Fruit fly (Drosophila melanogaster) whole organism, embryonic: ENCODE measurements around the gene CG14720.

Experiments used
- Atf6 ChIP-seq: fragments of 200-800 bp; sonication (Bioruptor generic); IDR thresholded peaks from 2 replicates; pipeline ENCODE4 v1.3.6; 2022; ENCODE audit warnings: missing biosample characterization, missing genetic modification characterization
- CG10543 ChIP-seq: fragments of 200-800 bp; sonication (Bioruptor generic); optimal IDR thresholded peaks from 3 replicates; lab custom pipeline; 2017; ENCODE audit warnings: missing biosample characterization, mild to moderate bottlenecking, missing genetic modification characterization, moderate library complexity
- CG11456 ChIP-seq: fragments of 200-800 bp; sonication (Bioruptor generic); IDR thresholded peaks from 3 replicates; pipeline ENCODE4 v1.3.6; 2022; ENCODE audit warnings: missing biosample characterization, missing genetic modification characterization
- CG11723 ChIP-seq: fragments of 200-800 bp; sonication (Bioruptor generic); optimal IDR thresholded peaks from 2 replicates; lab custom pipeline; 2017; ENCODE audit warnings: missing biosample characterization, mild to moderate bottlenecking, missing genetic modification characterization
- CG12391 ChIP-seq: fragments of 200-800 bp; sonication (Bioruptor generic); optimal IDR thresholded peaks from 3 replicates; lab custom pipeline; 2018; ENCODE audit warnings: missing biosample characterization, mild to moderate bottlenecking, missing genetic modification characterization, moderate library complexity
- CG13296 ChIP-seq: fragments of 200-800 bp; sonication (Bioruptor generic); optimal IDR thresholded peaks from 3 replicates; lab custom pipeline; 2018; ENCODE audit warnings: missing biosample characterization, mild to moderate bottlenecking, missing genetic modification characterization
- CG15269 ChIP-seq: fragments of 200-800 bp; sonication (Bioruptor generic); optimal IDR thresholded peaks from 2 replicates; lab custom pipeline; 2018; ENCODE audit warnings: missing biosample characterization, mild to moderate bottlenecking, missing genetic modification characterization, moderate library complexity
- CG15514 ChIP-seq: fragments of 200-800 bp; sonication (Bioruptor generic); optimal IDR thresholded peaks from 3 replicates; lab custom pipeline; 2017; ENCODE audit warnings: missing biosample characterization, missing genetic modification characterization, mild to moderate bottlenecking, moderate library complexity, missing genetic modification reagents
- CG16813 ChIP-seq: fragments of 200-800 bp; sonication (Bioruptor generic); IDR thresholded peaks from 3 replicates; pipeline ENCODE4 v1.3.6; 2022; ENCODE audit warnings: missing biosample characterization, missing genetic modification characterization; ENCODE audit not compliant: partially characterized antibody
- CG18476 ChIP-seq: fragments of 200-800 bp; sonication (Bioruptor generic); optimal IDR thresholded peaks from 2 replicates; lab custom pipeline; 2016; ENCODE audit warnings: missing biosample characterization, mild to moderate bottlenecking, missing genetic modification characterization
- CG2129 ChIP-seq: fragments of 200-800 bp; sonication (Bioruptor generic); IDR thresholded peaks from 2 replicates; pipeline ENCODE4 v1.3.6; 2022; ENCODE audit warnings: missing biosample characterization, missing genetic modification characterization; ENCODE audit not compliant: partially characterized antibody
- CG3281 ChIP-seq: fragments of 200-800 bp; sonication (Bioruptor generic); optimal IDR thresholded peaks from 3 replicates; lab custom pipeline; 2017; ENCODE audit warnings: missing biosample characterization, mild to moderate bottlenecking, missing genetic modification characterization
- CG34376 ChIP-seq: fragments of 200-800 bp; sonication (Bioruptor generic); optimal IDR thresholded peaks from 2 replicates; lab custom pipeline; 2018; ENCODE audit warnings: missing biosample characterization, mild to moderate bottlenecking, missing genetic modification characterization
- CG6813 ChIP-seq: fragments of 200-800 bp; sonication (Bioruptor generic); optimal IDR thresholded peaks from 2 replicates; lab custom pipeline; 2017; ENCODE audit warnings: missing biosample characterization, missing genetic modification characterization, mild to moderate bottlenecking, moderate library complexity, missing genetic modification reagents
- CG8290 ChIP-seq, 3 experiments: fragments of 200-800 bp; sonication (Bioruptor generic); optimal IDR thresholded peaks; 2 replicates each; lab custom pipeline; 2016 to 2019; ENCODE audit warnings: missing biosample characterization in 3 of 3, missing genetic modification characterization in 3 of 3, mild to moderate bottlenecking in 2 of 3, moderate library complexity in 1 of 3
- CrebB ChIP-seq: fragments of 200-800 bp; sonication (Bioruptor generic); optimal IDR thresholded peaks from 3 replicates; lab custom pipeline; 2018; ENCODE audit warnings: missing biosample characterization, mild to moderate bottlenecking, missing genetic modification characterization
- Deaf1 ChIP-seq: fragments of 200-800 bp; optimal IDR thresholded peaks from 3 replicates; lab custom pipeline; 2019; ENCODE audit warnings: missing biosample characterization, mild to moderate bottlenecking, missing genetic modification characterization, moderate library complexity
- Dek ChIP-seq: fragments of 200-800 bp; sonication (Bioruptor generic); optimal IDR thresholded peaks from 3 replicates; lab custom pipeline; 2019; ENCODE audit warnings: missing biosample characterization, mild to moderate bottlenecking, missing genetic modification characterization, moderate library complexity
- Dref ChIP-seq: fragments of 200-800 bp; sonication (Bioruptor generic); IDR thresholded peaks from 2 replicates; pipeline ENCODE4 v1.3.6; 2022; ENCODE audit warnings: missing biosample characterization, missing genetic modification characterization
- Drgx ChIP-seq: fragments of 200-800 bp; sonication (Bioruptor generic); IDR thresholded peaks from 2 replicates; pipeline ENCODE4 v1.3.6; 2022; ENCODE audit warnings: missing biosample characterization, missing genetic modification characterization
- GATAe ChIP-seq: fragments of 200-800 bp; sonication (Bioruptor generic); conservative IDR thresholded peaks from 2 replicates; pipeline ENCODE4 v1.3.6; 2022; ENCODE audit warnings: missing biosample characterization, missing genetic modification characterization
- H2.0 ChIP-seq: fragments of 200-800 bp; sonication (Bioruptor generic); IDR thresholded peaks from 2 replicates; pipeline ENCODE4 v1.3.6; 2022; ENCODE audit warnings: missing biosample characterization, missing genetic modification characterization
- Hmr ChIP-seq: fragments of 200-800 bp; sonication (Bioruptor generic); optimal IDR thresholded peaks from 3 replicates; lab custom pipeline; 2017; ENCODE audit warnings: mild to moderate bottlenecking, missing biosample characterization, missing genetic modification reagents, missing genetic modification characterization
- MTF-1 ChIP-seq: fragments of 200-800 bp; sonication (Bioruptor generic); optimal IDR thresholded peaks from 2 replicates; lab custom pipeline; 2018; ENCODE audit warnings: missing biosample characterization, mild to moderate bottlenecking, missing genetic modification characterization, borderline replicate concordance
- Med ChIP-seq: fragments of 200-800 bp; sonication (Bioruptor generic); peaks from one replicate; lab custom pipeline; 2016; ENCODE audit warnings: missing biosample characterization, missing genetic modification characterization, mild to moderate bottlenecking, inconsistent platforms, moderate library complexity
- Meics ChIP-seq: fragments of 200-800 bp; sonication (Bioruptor generic); optimal IDR thresholded peaks from 2 replicates; lab custom pipeline; 2017; ENCODE audit warnings: missing biosample characterization, mild to moderate bottlenecking, missing genetic modification characterization
- az2 ChIP-seq: fragments of 200-800 bp; sonication (Bioruptor generic); optimal IDR thresholded peaks from 3 replicates; lab custom pipeline; 2016; ENCODE audit warnings: missing biosample characterization, missing genetic modification characterization
- cg ChIP-seq: fragments of 200-800 bp; sonication (Bioruptor generic); optimal IDR thresholded peaks from 3 replicates; lab custom pipeline; 2019; ENCODE audit warnings: missing biosample characterization, mild to moderate bottlenecking, missing genetic modification characterization, moderate library complexity
- croc ChIP-seq: fragments of 200-800 bp; sonication (Bioruptor generic); conservative IDR thresholded peaks from 3 replicates; pipeline ENCODE4 v1.3.6; 2022; ENCODE audit warnings: missing biosample characterization, missing genetic modification characterization
- crp ChIP-seq, 2 experiments: fragments of 200-800 bp; sonication (Bioruptor generic); optimal IDR thresholded peaks; 2 replicates in 1 of 2; 3 replicates in 1 of 2; lab custom pipeline; 2017; ENCODE audit warnings: missing biosample characterization in 2 of 2, missing genetic modification characterization in 2 of 2, mild to moderate bottlenecking in 1 of 2, moderate library complexity in 1 of 2
- cwo ChIP-seq: fragments of 200-800 bp; sonication (Bioruptor generic); optimal IDR thresholded peaks from 3 replicates; lab custom pipeline; 2017; ENCODE audit warnings: missing biosample characterization, missing genetic modification characterization, mild to moderate bottlenecking, moderate library complexity, missing genetic modification reagents
- dimm ChIP-seq: fragments of 200-800 bp; sonication (Bioruptor generic); IDR thresholded peaks from 2 replicates; pipeline ENCODE4 v1.3.6; 2022; ENCODE audit warnings: missing biosample characterization, missing genetic modification characterization
- insv ChIP-seq, 2 experiments: fragments of 200-800 bp; sonication (Bioruptor generic); optimal IDR thresholded peaks; 3 replicates each; lab custom pipeline; 2016 to 2018; ENCODE audit warnings: missing biosample characterization in 2 of 2, missing genetic modification characterization in 2 of 2
- knrl ChIP-seq: fragments of 200-800 bp; sonication (Bioruptor generic); IDR thresholded peaks from 3 replicates; pipeline ENCODE4 v1.3.6; 2022; ENCODE audit warnings: missing biosample characterization, missing genetic modification characterization; ENCODE audit not compliant: partially characterized antibody
- lab ChIP-seq: fragments of 200-800 bp; sonication (Bioruptor generic); optimal IDR thresholded peaks from 3 replicates; lab custom pipeline; 2017; ENCODE audit warnings: missing biosample characterization, missing genetic modification characterization, mild to moderate bottlenecking, moderate library complexity, missing genetic modification reagents
- mirr ChIP-seq: fragments of 200-800 bp; sonication (Bioruptor generic); optimal IDR thresholded peaks from 3 replicates; lab custom pipeline; 2018; ENCODE audit warnings: missing biosample characterization, mild to moderate bottlenecking, missing genetic modification characterization
- odd ChIP-seq: fragments of 200-800 bp; sonication (Bioruptor generic); optimal IDR thresholded peaks from 2 replicates; lab custom pipeline; 2017; ENCODE audit warnings: missing biosample characterization, mild to moderate bottlenecking, missing genetic modification characterization
- pros ChIP-seq: fragments of 200-800 bp; sonication (Bioruptor generic); optimal IDR thresholded peaks from 3 replicates; lab custom pipeline; 2019; ENCODE audit warnings: missing biosample characterization, mild to moderate bottlenecking, missing genetic modification characterization, moderate library complexity
- row ChIP-seq: fragments of 200-800 bp; sonication (Bioruptor generic); IDR thresholded peaks from 3 replicates; pipeline ENCODE4 v1.3.6; 2022; ENCODE audit warnings: missing biosample characterization, missing genetic modification characterization
- scrt ChIP-seq: fragments of 200-800 bp; sonication (Bioruptor generic); optimal IDR thresholded peaks from 2 replicates; lab custom pipeline; 2018; ENCODE audit warnings: missing biosample characterization, mild to moderate bottlenecking, missing genetic modification characterization, moderate library complexity
- sd ChIP-seq: fragments of 200-800 bp; sonication (Bioruptor generic); optimal IDR thresholded peaks from 3 replicates; lab custom pipeline; 2018; ENCODE audit warnings: missing biosample characterization, mild to moderate bottlenecking, missing genetic modification characterization, moderate library complexity
- sens ChIP-seq: fragments of 200-800 bp; sonication (Bioruptor generic); peaks from one replicate; lab custom pipeline; 2016; ENCODE audit warnings: missing biosample characterization, missing genetic modification characterization
- sisA ChIP-seq: fragments of 200-800 bp; sonication (Bioruptor generic); IDR thresholded peaks from 2 replicates; pipeline ENCODE4 v1.3.6; 2022; ENCODE audit warnings: missing biosample characterization, missing genetic modification characterization
- sob ChIP-seq: fragments of 200-800 bp; sonication (Bioruptor generic); IDR thresholded peaks from 2 replicates; pipeline ENCODE4 v1.3.6; 2022; ENCODE audit warnings: missing biosample characterization, missing genetic modification characterization
- wek ChIP-seq: fragments of 200-800 bp; sonication (Bioruptor generic); optimal IDR thresholded peaks from 3 replicates; lab custom pipeline; 2018; ENCODE audit warnings: missing biosample characterization, mild to moderate bottlenecking, missing genetic modification characterization, moderate library complexity

Gene CG14720

dm6 chr3R:11665925-11666687 lies 45.4 kb upstream of the CG14720 start (continued):
- TF ChIP-seq CG6813 (peak; percentile 19), odd (GFP tag; lab: Kevin White, UChicago) (peak; percentile 43), croc (GFP tag; lab: Robert Waterston, UW) (no peak), sd (tag; lab: Kevin White, UChicago) (peak; percentile 85), pros (peak; percentile 39), CG8290 (GFP tag; optimal IDR thresholded peaks at IDR 0.05; lab: Kevin White, UChicago) (no peak), CG8290 (tag; optimal IDR thresholded peaks at IDR 0.05; lab: Kevin White, UChicago) (peak in 1 of 2 experiments; percentile 6), CG2129 (GFP tag; lab: Robert Waterston, UW) (no peak), CG10543 (peak; percentile 25), CG12391 (tag; lab: Kevin White, UChicago) (peak; percentile 3), sisA (no peak), CG15514 (peak; percentile 38), Hmr (peak; percentile 43), scrt (GFP tag; lab: Kevin White, UChicago) (peak; percentile 2), wek (GFP tag; lab: Kevin White, UChicago) (no peak), sens (GFP tag; lab: Kevin White, UChicago) (peak; percentile 65), CG34376 (peak; percentile 91), CG3281 (GFP tag; lab: Kevin White, UChicago) (peak; percentile 18), Dek (tag; lab: Kevin White, UChicago) (peak; percentile 41), CG18476 (GFP tag; lab: Kevin White, UChicago) (peak; percentile 32), CG15269 (tag; lab: Kevin White, UChicago) (peak; percentile 27), lab (GFP tag; lab: Kevin White, UChicago) (peak; percentile 42), GATAe (GFP tag; lab: Robert Waterston, UW) (peak; percentile 78)

- TF ChIP-seq CG11456 (GFP tag; lab: Robert Waterston, UW) (no peak), knrl (GFP tag; lab: Robert Waterston, UW) (no peak), Atf6 (GFP tag; lab: Robert Waterston, UW) (0 out of 2 replicates have a peak, but pooled peaks have one; percentile 14), Deaf1 (peak; percentile 83), mirr (GFP tag; lab: Kevin White, UChicago) (peak; percentile 52), Med (GFP tag; lab: Kevin White, UChicago) (peak; percentile 66), az2 (GFP tag; lab: Kevin White, UChicago) (no peak), row (GFP tag; lab: Robert Waterston, UW) (0 out of 3 replicates have a peak, but pooled peaks have one; percentile 7), CG10543 (peak; percentile 23), Meics (GFP tag; lab: Kevin White, UChicago) (no peak), crp (GFP tag; optimal IDR thresholded peaks at IDR 0.05; lab: Kevin White, UChicago) (peak in 1 of 2 experiments; percentile 19), CG11723 (no peak), Dref (GFP tag; lab: Robert Waterston, UW) (no peak), CG13296 (GFP tag; lab: Kevin White, UChicago) (peak; percentile 0), Drgx (no peak), CG16813 (GFP tag; lab: Robert Waterston, UW) (0 out of 3 replicates have a peak, but pooled peaks have one; percentile 10), MTF-1 (GFP tag; lab: Kevin White, UChicago) (no peak), cg (GFP tag; lab: Kevin White, UChicago) (peak; percentile 6), cwo (GFP tag; lab: Kevin White, UChicago) (peak; percentile 6), sob (no peak), insv (GFP tag; optimal IDR thresholded peaks at IDR 0.05; lab: Kevin White, UChicago) (no peak), CrebB (tag; lab: Kevin White, UChicago) (peak; percentile 17), dimm (no peak), H2.0 (GFP tag; lab: Robert Waterston, UW) (no peak)
Measured at dm6 chr3R:11669017-11669953, 42.2 kb upstream of the CG14720 start.
